Fruit fly (Drosophila melanogaster) whole organism, wandering third instar larva: ENCODE data around the gene AnxB11.

Source experiments
- CG9705 ChIP-seq: fragments of 200-800 bp; sonication (Bioruptor generic); optimal IDR thresholded peaks from 2 replicates; lab custom pipeline; 2018; ENCODE audit warnings: missing biosample characterization, mild to moderate bottlenecking, missing genetic modification characterization
- Dfd ChIP-seq: fragments of >200 bp; optimal IDR thresholded peaks from 2 replicates; lab custom pipeline; 2017; ENCODE audit warnings: missing biosample characterization, missing genetic modification characterization
- Dif ChIP-seq: fragments of 200-275, 200-300 bp; sonication (Bioruptor generic); optimal IDR thresholded peaks from 2 replicates; lab custom pipeline; 2018; ENCODE audit warnings: missing biosample characterization, missing genetic modification characterization; ENCODE audit not compliant: partially characterized antibody
- GATAd ChIP-seq: sonication (Bioruptor generic); optimal IDR thresholded peaks from 2 replicates; lab custom pipeline; 2016; ENCODE audit warnings: missing biosample characterization, missing genetic modification characterization
- OdsH ChIP-seq: fragments of 200-800 bp; sonication (Bioruptor generic); optimal IDR thresholded peaks from 2 replicates; lab custom pipeline; 2016; ENCODE audit warnings: missing biosample characterization, mild to moderate bottlenecking, missing genetic modification characterization
- Vsx2 ChIP-seq: fragments of 200-300, 225-300 bp; sonication (Bioruptor generic); optimal IDR thresholded peaks from 2 replicates; lab custom pipeline; 2018; ENCODE audit warnings: missing biosample characterization, missing genetic modification characterization; ENCODE audit not compliant: partially characterized antibody
- br ChIP-seq: fragments of 200-800 bp; sonication (Bioruptor generic); optimal IDR thresholded peaks from 2 replicates; lab custom pipeline; 2016; ENCODE audit warnings: missing biosample characterization, missing genetic modification characterization
- dl ChIP-seq, 2 experiments: fragments of 175-275, 200-275 bp in 1 of 2; fragments of 200-275 bp in 1 of 2; sonication (Bioruptor generic); optimal IDR thresholded peaks; lab custom pipeline; 2018; ENCODE audit warnings: mild to moderate bottlenecking in 2 of 2, missing biosample characterization in 2 of 2, missing genetic modification characterization in 2 of 2, moderate library complexity in 2 of 2; ENCODE audit not compliant: partially characterized antibody in 2 of 2, insufficient read depth in 1 of 2
- foxo ChIP-seq, 2 experiments: fragments of 200-800 bp; sonication (Bioruptor generic); optimal IDR thresholded peaks; 2 replicates in 1 of 2; 3 replicates in 1 of 2; lab custom pipeline; 2016 to 2017; ENCODE audit warnings: missing biosample characterization in 2 of 2, missing genetic modification characterization in 2 of 2
- fru ChIP-seq: fragments of 200-800 bp; sonication (Bioruptor generic); optimal IDR thresholded peaks from 3 replicates; lab custom pipeline; 2016; ENCODE audit warnings: missing biosample characterization, mild to moderate bottlenecking, missing genetic modification characterization
- pan ChIP-seq: fragments of >200 bp; optimal IDR thresholded peaks from 2 replicates; lab custom pipeline; 2017
- tai ChIP-seq: sonication (Bioruptor generic); optimal IDR thresholded peaks from 2 replicates; lab custom pipeline; 2016; ENCODE audit warnings: missing biosample characterization, missing genetic modification characterization
- usp ChIP-seq: fragments of >200 bp; optimal IDR thresholded peaks from 2 replicates; lab custom pipeline; 2017; ENCODE audit warnings: missing biosample characterization, missing genetic modification characterization

DNA sequence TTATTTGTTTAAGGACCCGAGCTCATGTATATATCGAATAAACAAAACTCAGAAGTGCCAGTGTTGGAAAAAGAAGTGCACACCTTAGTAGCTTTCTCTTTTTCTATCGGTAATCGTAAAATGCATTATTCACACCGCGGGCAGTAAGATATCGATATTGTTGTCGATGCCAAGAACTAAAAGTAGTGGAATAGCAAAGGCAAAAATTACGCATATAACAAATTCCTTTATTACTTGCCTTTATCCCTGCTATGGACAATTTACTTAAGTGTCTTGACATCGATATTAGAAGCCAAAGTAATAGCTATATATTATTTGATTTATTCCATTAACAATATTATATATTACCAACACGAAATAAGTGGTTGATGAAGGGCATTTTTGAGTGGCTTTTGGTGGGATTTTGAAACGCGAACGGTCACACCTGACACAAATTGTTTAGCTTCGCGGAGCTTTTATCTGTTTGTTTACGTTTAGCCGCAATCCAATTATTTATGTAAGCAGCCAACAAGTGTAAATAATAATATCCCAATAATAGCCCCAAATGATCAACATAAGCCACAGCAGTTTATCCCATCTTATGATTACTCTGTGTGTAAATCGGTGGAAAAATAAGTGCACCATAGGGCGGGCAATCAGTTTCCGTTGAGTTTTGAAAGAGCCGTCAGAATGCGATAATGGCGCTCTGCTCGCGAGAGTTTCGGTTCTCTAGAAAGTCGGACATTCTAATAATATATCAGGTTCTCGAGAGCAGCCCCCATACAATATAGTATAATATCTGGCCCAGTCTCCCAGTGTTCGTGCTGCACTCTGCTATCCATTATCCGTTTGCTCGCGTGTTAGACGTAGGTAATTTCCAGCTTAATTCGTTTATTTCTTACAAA is 37.0 kb downstream of the AnxB11 start, which contains the start of the genes CG9992 and CG4239:
- TF ChIP-seq OdsH (no peak), Dfd (no peak), Vsx2 (GFP tag; lab: Kevin White, UChicago) (no peak), pan (lab: Kevin White, UChicago) (no peak), usp (GFP tag; lab: Kevin White, UChicago) (no peak), Dif (GFP tag; lab: Kevin White, UChicago) (no peak), CG9705 (GFP tag; lab: Kevin White, UChicago) (peak; percentile 50), tai (no peak), GATAd (GFP tag; lab: Kevin White, UChicago) (no peak), foxo (GFP tag; optimal IDR thresholded peaks at IDR 0.05; lab: Kevin White, UChicago) (peak in 1 of 2 experiments; percentile 67), dl (GFP tag; optimal IDR thresholded peaks at IDR 0.05; lab: Kevin White, UChicago; ENCODE audit: insufficient read depth in 1 of 2, partially characterized antibody in 2 of 2) (no peak), br (GFP tag; lab: Kevin White, UChicago) (peak; percentile 4), fru (GFP tag; lab: Kevin White, UChicago) (peak; percentile 39)
